Worm (Caenorhabditis elegans) whole organism, midembryonic: ENCODE results near the gene nspg-1.

Experiments used
- cog-1 ChIP-seq: sonication (generic microtip); optimal IDR thresholded peaks from 2 replicates; lab custom pipeline; 2016; ENCODE audit warnings: missing genetic modification characterization, missing compliant biosample characterization
- flt-1 ChIP-seq: fragments of 200-800 bp; sonication (Bioruptor generic); IDR thresholded peaks from 2 replicates; pipeline ENCODE4 v1.3.6; 2022; ENCODE audit warnings: missing genetic modification characterization, missing compliant biosample characterization
- klf-2 ChIP-seq: fragments of 200-800 bp; sonication (Bioruptor generic); conservative IDR thresholded peaks from 2 replicates; pipeline ENCODE4 v1.3.6; 2022; ENCODE audit warnings: missing genetic modification reagents, missing genetic modification characterization, missing compliant biosample characterization
- ref-1 ChIP-seq: fragments of 200-800 bp; sonication (Bioruptor generic); conservative IDR thresholded peaks from 2 replicates; pipeline ENCODE4 v1.3.6; 2022; ENCODE audit warnings: missing genetic modification reagents, missing genetic modification characterization, missing compliant biosample characterization
- tab-1 ChIP-seq: fragments of 200-800 bp; sonication (Bioruptor generic); IDR thresholded peaks from 2 replicates; pipeline ENCODE4 v1.3.6; 2022; ENCODE audit warnings: missing genetic modification characterization, missing compliant biosample characterization
- ztf-23 ChIP-seq: fragments of 200-800 bp; sonication (Bioruptor generic); IDR thresholded peaks from 2 replicates; pipeline ENCODE4 v1.3.6; 2022; ENCODE audit warnings: missing genetic modification reagents, missing genetic modification characterization, missing compliant biosample characterization

- no peak for TF ChIP-seq ztf-23 (GFP tag; lab: Robert Waterston, UW)
- no peak for TF ChIP-seq tab-1
- no peak for TF ChIP-seq flt-1
- no peak for TF ChIP-seq ref-1 (GFP tag; lab: Robert Waterston, UW)
- no peak for TF ChIP-seq klf-2
- TF ChIP-seq cog-1 = no peak
Measured at ce11 chrV:12845247-12845646, 22.6 kb downstream of the nspg-1 start, which contains the start of gene C44H9.6.
